Worm (Caenorhabditis elegans) whole organism, L4 larva: ENCODE measurements around the gene vglu-3.

Source experiments
- F10B5.3 ChIP-seq: sonication (generic microtip); optimal IDR thresholded peaks from 2 replicates; lab custom pipeline; 2016; ENCODE audit warnings: mild to moderate bottlenecking, missing genetic modification characterization, missing compliant biosample characterization
- F26F4.8 ChIP-seq: fragments of 200-800 bp; sonication (Bioruptor generic); conservative IDR thresholded peaks from 2 replicates; pipeline ENCODE4 v1.3.6; 2022; ENCODE audit warnings: missing genetic modification characterization, missing compliant biosample characterization
- F37D6.2 ChIP-seq: sonication (generic microtip); optimal IDR thresholded peaks from 2 replicates; lab custom pipeline; 2016; ENCODE audit warnings: mild to moderate bottlenecking, missing genetic modification characterization, missing compliant biosample characterization
- R02D3.7 ChIP-seq: fragments of 150-350 bp; sonication (generic microtip); optimal IDR thresholded peaks from 3 replicates; lab custom pipeline; 2014; ENCODE audit warnings: missing biosample characterization, missing genetic modification characterization
- Y5F2A.4 ChIP-seq: fragments of 200-800 bp; sonication (Bioruptor generic); optimal IDR thresholded peaks from 2 replicates; lab custom pipeline; 2018; ENCODE audit warnings: mild to moderate bottlenecking, missing genetic modification characterization, missing compliant biosample characterization
- ZK546.5 ChIP-seq, 2 experiments: sonication (generic microtip); optimal IDR thresholded peaks; 2 replicates each; lab custom pipeline; 2017; ENCODE audit warnings: missing biosample characterization in 2 of 2, missing genetic modification characterization in 2 of 2
- attf-4 ChIP-seq: sonication (generic microtip); optimal IDR thresholded peaks from 3 replicates; lab custom pipeline; 2017; ENCODE audit warnings: missing biosample characterization, missing genetic modification characterization
- ceh-28 ChIP-seq: fragments of 150-350 bp; optimal IDR thresholded peaks from 2 replicates; lab custom pipeline; 2014; ENCODE audit warnings: missing biosample characterization, missing genetic modification reagents, missing genetic modification characterization
- ceh-32 ChIP-seq: sonication (generic microtip); optimal IDR thresholded peaks from 2 replicates; lab custom pipeline; 2016; ENCODE audit warnings: mild to moderate bottlenecking, missing genetic modification characterization, missing compliant biosample characterization; ENCODE audit not compliant: poor library complexity
- ceh-44 ChIP-seq: fragments of 200-800 bp; sonication (Bioruptor generic); IDR thresholded peaks from 2 replicates; pipeline ENCODE4 v1.3.6; 2022; ENCODE audit warnings: missing genetic modification reagents, missing genetic modification characterization, missing compliant biosample characterization
- ctbp-1 ChIP-seq: fragments of 200-800 bp; sonication (Bioruptor generic); IDR thresholded peaks from 2 replicates; pipeline ENCODE4 v1.3.6; 2022; ENCODE audit warnings: missing genetic modification reagents, missing genetic modification characterization, missing compliant biosample characterization
- daf-16 ChIP-seq, 3 experiments: sonication (generic microtip); optimal IDR thresholded peaks; 2 replicates each; lab custom pipeline; 2016 to 2017; ENCODE audit warnings: missing genetic modification characterization in 3 of 3, missing genetic modification reagents in 3 of 3, mild to moderate bottlenecking in 2 of 3, missing compliant biosample characterization in 2 of 3, missing biosample characterization in 1 of 3, moderate library complexity in 1 of 3
- daf-8 ChIP-seq: fragments of 200-800 bp; sonication (Bioruptor generic); IDR thresholded peaks from 2 replicates; pipeline ENCODE4 v1.3.6; 2022; ENCODE audit warnings: missing genetic modification characterization, missing compliant biosample characterization
- dmd-8 ChIP-seq: fragments of 200-800 bp; sonication (Bioruptor generic); IDR thresholded peaks from 2 replicates; pipeline ENCODE4 v1.3.6; 2022; ENCODE audit warnings: missing genetic modification characterization, missing compliant biosample characterization
- dpl-1 ChIP-seq: fragments of 150-350 bp; optimal IDR thresholded peaks from 2 replicates; lab custom pipeline; 2014; ENCODE audit warnings: missing biosample characterization, missing genetic modification reagents, missing genetic modification characterization
- dve-1 ChIP-seq: sonication (generic microtip); optimal IDR thresholded peaks from 2 replicates; lab custom pipeline; 2017; ENCODE audit warnings: antibody characterized with exemption, mild to moderate bottlenecking, missing genetic modification characterization, missing compliant biosample characterization; ENCODE audit not compliant: insufficient read depth
- egl-27 ChIP-seq: sonication (generic microtip); optimal IDR thresholded peaks from 3 replicates; lab custom pipeline; 2017; ENCODE audit warnings: missing biosample characterization, missing genetic modification reagents, missing genetic modification characterization
- fos-1 ChIP-seq: fragments of 150-350 bp; optimal IDR thresholded peaks from 2 replicates; lab custom pipeline; 2014; ENCODE audit warnings: missing biosample characterization, missing genetic modification characterization
- hmg-1.1 ChIP-seq: fragments of 200-800 bp; sonication (Bioruptor generic); IDR thresholded peaks from 2 replicates; pipeline ENCODE4 v1.3.6; 2022; ENCODE audit warnings: missing genetic modification reagents, missing genetic modification characterization, missing compliant biosample characterization
- jun-1 ChIP-seq: fragments of 150-350 bp; optimal IDR thresholded peaks from 2 replicates; lab custom pipeline; 2014; ENCODE audit warnings: missing biosample characterization, missing genetic modification reagents, missing genetic modification characterization
- lim-7 ChIP-seq: fragments of 200-800 bp; sonication (Bioruptor generic); IDR thresholded peaks from 2 replicates; pipeline ENCODE4 v1.3.6; 2022; ENCODE audit warnings: missing genetic modification characterization, missing compliant biosample characterization
- lin-13 ChIP-seq: fragments of 150-350 bp; optimal IDR thresholded peaks from 2 replicates; lab custom pipeline; 2014; ENCODE audit warnings: missing biosample characterization, missing genetic modification reagents, missing genetic modification characterization
- lin-15B ChIP-seq: fragments of 150-350 bp; sonication (generic microtip); optimal IDR thresholded peaks from 3 replicates; lab custom pipeline; 2014; ENCODE audit warnings: missing biosample characterization, missing genetic modification characterization
- lir-3 ChIP-seq: sonication (generic microtip); optimal IDR thresholded peaks from 2 replicates; lab custom pipeline; 2016; ENCODE audit warnings: mild to moderate bottlenecking, missing genetic modification characterization, missing compliant biosample characterization
- lsy-2 ChIP-seq, 2 experiments: fragments of 150-350 bp in 1 of 2; sonication (generic microtip) in 1 of 2; optimal IDR thresholded peaks; 2 replicates each; lab custom pipeline; 2014 to 2017; ENCODE audit warnings: missing biosample characterization in 2 of 2, missing genetic modification characterization in 2 of 2
- madf-5 ChIP-seq, 2 experiments: fragments of 200-800 bp; sonication (Bioruptor generic); IDR thresholded peaks; 2 replicates each; pipeline ENCODE4 v1.3.6; 2022; ENCODE audit warnings: missing compliant biosample characterization in 2 of 2, missing genetic modification characterization in 2 of 2
- madf-9 ChIP-seq: fragments of 200-800 bp; sonication (Bioruptor generic); conservative IDR thresholded peaks from 2 replicates; pipeline ENCODE4 v1.3.6; 2022; ENCODE audit warnings: missing genetic modification reagents, missing genetic modification characterization, missing compliant biosample characterization
- mdt-29 ChIP-seq: fragments of 200-800 bp; sonication (Bioruptor generic); IDR thresholded peaks from 2 replicates; pipeline ENCODE4 v1.3.6; 2022; ENCODE audit warnings: missing genetic modification reagents, missing genetic modification characterization, missing compliant biosample characterization
- mep-1 ChIP-seq: fragments of 150-350 bp; sonication (generic microtip); optimal IDR thresholded peaks from 3 replicates; lab custom pipeline; 2014; ENCODE audit warnings: missing biosample characterization, missing genetic modification characterization
- mes-2 ChIP-seq: sonication (generic microtip); optimal IDR thresholded peaks from 2 replicates; lab custom pipeline; 2016; ENCODE audit warnings: missing genotype, mild to moderate bottlenecking, missing genetic modification characterization, missing compliant biosample characterization; ENCODE audit not compliant: poor library complexity, severe bottlenecking
- mxl-2 ChIP-seq: fragments of 200-800 bp; sonication (Bioruptor generic); conservative IDR thresholded peaks from 2 replicates; pipeline ENCODE4 v1.3.6; 2022; ENCODE audit warnings: missing genetic modification reagents, missing genetic modification characterization, missing compliant biosample characterization
- nhr-28 ChIP-seq: fragments of 150-350 bp; optimal IDR thresholded peaks from 2 replicates; lab custom pipeline; 2014; ENCODE audit warnings: missing biosample characterization, missing genetic modification characterization
- nhr-6 ChIP-seq: fragments of 150-350 bp; optimal IDR thresholded peaks from 2 replicates; lab custom pipeline; 2014; ENCODE audit warnings: missing biosample characterization, missing genetic modification characterization
- nhr-77 ChIP-seq: fragments of 150-350 bp; optimal IDR thresholded peaks from 2 replicates; lab custom pipeline; 2014; ENCODE audit warnings: missing biosample characterization, missing genetic modification characterization
- pqm-1 ChIP-seq: sonication (generic microtip); optimal IDR thresholded peaks from 2 replicates; lab custom pipeline; 2017; ENCODE audit warnings: missing biosample characterization, missing genetic modification characterization
- rbr-2 ChIP-seq: sonication (generic microtip); optimal IDR thresholded peaks from 2 replicates; lab custom pipeline; 2016; ENCODE audit warnings: missing genotype, missing genetic modification characterization, missing compliant biosample characterization
- sdz-12 ChIP-seq: fragments of 200-800 bp; sonication (Bioruptor generic); optimal IDR thresholded peaks from 2 replicates; lab custom pipeline; 2018; ENCODE audit warnings: mild to moderate bottlenecking, missing genetic modification characterization, missing compliant biosample characterization
- snpc-1.2 ChIP-seq: fragments of 200-800 bp; sonication (Bioruptor generic); IDR thresholded peaks from 2 replicates; pipeline ENCODE4 v1.3.6; 2022; ENCODE audit warnings: missing genetic modification reagents, missing genetic modification characterization, missing compliant biosample characterization
- spr-3 ChIP-seq: fragments of 200-800 bp; sonication (Bioruptor generic); optimal IDR thresholded peaks from 2 replicates; lab custom pipeline; 2018; ENCODE audit warnings: mild to moderate bottlenecking, missing genetic modification characterization, missing compliant biosample characterization
- tag-97 ChIP-seq: fragments of 200-800 bp; sonication (Bioruptor generic); IDR thresholded peaks from 2 replicates; pipeline ENCODE4 v1.3.6; 2022; ENCODE audit warnings: missing genetic modification characterization, missing compliant biosample characterization
- vab-7 ChIP-seq: fragments of 200-800 bp; sonication (Bioruptor generic); IDR thresholded peaks from 2 replicates; pipeline ENCODE4 v1.3.6; 2022; ENCODE audit warnings: missing genetic modification reagents, missing genetic modification characterization, missing compliant biosample characterization
- zag-1 ChIP-seq: fragments of 150-350 bp; optimal IDR thresholded peaks from 2 replicates; lab custom pipeline; 2014; ENCODE audit warnings: missing biosample characterization, missing genetic modification characterization
- zfp-2 ChIP-seq: sonication (generic microtip); optimal IDR thresholded peaks from 2 replicates; lab custom pipeline; 2016; ENCODE audit warnings: mild to moderate bottlenecking, missing genetic modification characterization, missing compliant biosample characterization
- zfp-3 ChIP-seq: fragments of 200-800 bp; sonication (Bioruptor generic); conservative IDR thresholded peaks from 2 replicates; pipeline ENCODE4 v1.3.6; 2022; ENCODE audit warnings: missing genetic modification reagents, missing genetic modification characterization, missing compliant biosample characterization
- zip-2 ChIP-seq: fragments of 150-350 bp; optimal IDR thresholded peaks from 2 replicates; lab custom pipeline; 2014; ENCODE audit warnings: missing biosample characterization, missing genetic modification characterization
- ztf-11 ChIP-seq: fragments of 150-350 bp; optimal IDR thresholded peaks from 2 replicates; lab custom pipeline; 2014; ENCODE audit warnings: missing biosample characterization, missing genetic modification characterization

Gene vglu-3

ce11 chrIII:10314234-10314633 is 14.1 kb downstream of the vglu-3 start:
- TF ChIP-seq dve-1 (tag; lab: Kevin White, UChicago) (peak; percentile 1), pqm-1 (tag; lab: Kevin White, UChicago) (peak; percentile 73), nhr-28 (tag; lab: Kevin White, UChicago) (peak; percentile 21), nhr-6 (tag; lab: Kevin White, UChicago) (no peak), nhr-77 (tag; lab: Kevin White, UChicago) (peak; percentile 7), jun-1 (tag; lab: Kevin White, UChicago) (no peak)
- TF ChIP-seq, all 104 proteins: peak for 4

- TF ChIP-seq dpl-1 (GFP tag; lab: Kevin White, UChicago): no peak
- no peak for TF ChIP-seq lin-13 (GFP tag; lab: Kevin White, UChicago)
- TF ChIP-seq fos-1 (tag; lab: Kevin White, UChicago): no peak
- no peak for TF ChIP-seq madf-5 (GFP tag; IDR thresholded peaks at IDR 0.05; lab: Robert Waterston, UW)
- TF ChIP-seq R02D3.7 (tag; lab: Kevin White, UChicago): no peak
- no peak for TF ChIP-seq mdt-29 (GFP tag; lab: Robert Waterston, UW)
- no peak for TF ChIP-seq ztf-11 (tag; lab: Kevin White, UChicago)
- no peak for TF ChIP-seq zfp-3
- no peak for TF ChIP-seq mep-1 (tag; lab: Kevin White, UChicago)
- TF ChIP-seq snpc-1.2 (GFP tag; lab: Robert Waterston, UW): no peak
- TF ChIP-seq zag-1 (tag; lab: Kevin White, UChicago): no peak
These were observed 18.0 kb downstream of the vglu-3 start, which contains the start of the genes unc-50 and ostf-4 for ce11 chrIII:10318062-10318609. Gene unc-50, minus strand, starts transcription at chrIII:10318162. Gene ostf-4, minus strand, starts transcription at chrIII:10318559.

DNA sequence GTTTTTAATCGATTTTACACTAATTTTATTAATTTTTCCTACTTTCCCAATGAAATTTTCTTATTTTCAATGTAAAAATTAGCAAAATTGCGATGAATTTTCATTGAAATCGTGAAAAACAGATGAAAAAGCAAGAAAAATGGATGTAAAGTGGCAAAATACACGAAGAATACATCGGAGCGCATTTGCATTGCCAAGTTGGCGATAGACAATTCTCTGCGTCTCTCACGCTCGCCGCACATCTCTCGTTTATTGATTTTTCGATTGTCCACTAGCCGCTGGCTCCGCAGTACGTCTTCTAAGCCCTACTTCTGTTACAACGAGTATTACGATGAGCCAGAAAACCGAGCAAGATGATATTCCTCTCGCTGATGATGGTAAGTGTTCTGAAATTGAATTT is 18.6 kb downstream of the vglu-3 start, which contains the start of gene unc-69:
Gene unc-69 (plus strand): TSS at position 185 of the 400 bp plus-strand sequence.
- no peak for TF ChIP-seq zag-1 (tag; lab: Kevin White, UChicago)
- TF ChIP-seq tag-97 (GFP tag; lab: Robert Waterston, UW): no peak
- TF ChIP-seq ceh-32: no peak
- TF ChIP-seq ZK546.5 (tag; optimal IDR thresholded peaks at IDR 0.05; lab: Kevin White, UChicago): no peak
- peak; percentile 45 for TF ChIP-seq dpl-1 (GFP tag; lab: Kevin White, UChicago)
- no peak for TF ChIP-seq lim-7
- peak in 1 of 2 experiments; percentile 79 for TF ChIP-seq lsy-2 (tag; optimal IDR thresholded peaks at IDR 0.05; lab: Kevin White, UChicago)
- TF ChIP-seq F26F4.8: no peak
- no peak for TF ChIP-seq Y5F2A.4 (GFP tag; lab: Kevin White, UChicago)
- peak; percentile 29 for TF ChIP-seq mep-1 (tag; lab: Kevin White, UChicago)
- TF ChIP-seq egl-27: no peak
- no peak for TF ChIP-seq attf-4 (tag; lab: Kevin White, UChicago)
- no peak for TF ChIP-seq ztf-11 (tag; lab: Kevin White, UChicago)
- TF ChIP-seq ctbp-1 (GFP tag; lab: Robert Waterston, UW): no peak
- no peak for TF ChIP-seq spr-3 (GFP tag; lab: Kevin White, UChicago)
- no peak for TF ChIP-seq zip-2 (tag; lab: Kevin White, UChicago)
- peak; percentile 60 for TF ChIP-seq rbr-2 (tag; lab: Kevin White, UChicago)
- peak; percentile 71 for TF ChIP-seq mes-2 (tag; lab: Kevin White, UChicago)
- no peak for TF ChIP-seq mxl-2
- peak; percentile 26 for TF ChIP-seq F37D6.2
- peak; percentile 45 for TF ChIP-seq lin-13 (GFP tag; lab: Kevin White, UChicago)
- no peak for TF ChIP-seq F10B5.3 (tag; lab: Kevin White, UChicago)
- no peak for TF ChIP-seq madf-5 (GFP tag; IDR thresholded peaks at IDR 0.05; lab: Robert Waterston, UW)
- no peak for TF ChIP-seq daf-8 (GFP tag; lab: Robert Waterston, UW)
- no peak for TF ChIP-seq snpc-1.2 (GFP tag; lab: Robert Waterston, UW)
- TF ChIP-seq dmd-8 (GFP tag; lab: Robert Waterston, UW): no peak
- peak; percentile 69 for TF ChIP-seq ceh-28 (tag; lab: Kevin White, UChicago)
- TF ChIP-seq lin-15B (tag; lab: Kevin White, UChicago): no peak
- TF ChIP-seq pqm-1 (tag; lab: Kevin White, UChicago): no peak
- no peak for TF ChIP-seq ceh-44 (GFP tag; lab: Robert Waterston, UW)
- no peak for TF ChIP-seq sdz-12 (GFP tag; lab: Kevin White, UChicago)
- no peak for TF ChIP-seq madf-9
- TF ChIP-seq daf-16 (GFP tag; optimal IDR thresholded peaks at IDR 0.05; lab: Kevin White, UChicago): no peak
- TF ChIP-seq daf-16 (tag; optimal IDR thresholded peaks at IDR 0.05; lab: Kevin White, UChicago): peak; percentile 40
- TF ChIP-seq lir-3 (tag; lab: Kevin White, UChicago): no peak
- TF ChIP-seq vab-7 (GFP tag; lab: Robert Waterston, UW): no peak
- TF ChIP-seq zfp-2 (tag; lab: Kevin White, UChicago): no peak
- peak; percentile 70 for TF ChIP-seq hmg-1.1 (GFP tag; lab: Robert Waterston, UW)
